Worm (Caenorhabditis elegans) whole organism, L4 larva: Measurements from ENCODE around the gene irld-55.

Experiments
- F44E2.7 ChIP-seq: fragments of 200-800 bp; sonication (Bioruptor generic); IDR thresholded peaks from 2 replicates; pipeline ENCODE4 v2.1.2; 2022; ENCODE audit warnings: missing genetic modification characterization, missing compliant biosample characterization
- F49E8.2 ChIP-seq: sonication (generic microtip); optimal IDR thresholded peaks from 2 replicates; lab custom pipeline; 2016; ENCODE audit warnings: missing compliant biosample characterization, mild to moderate bottlenecking, missing genetic modification characterization, borderline replicate concordance
- R02D3.7 ChIP-seq: fragments of 150-350 bp; sonication (generic microtip); optimal IDR thresholded peaks from 3 replicates; lab custom pipeline; 2014; ENCODE audit warnings: missing biosample characterization, missing genetic modification characterization
- Y105C5A.15 ChIP-seq: fragments of 200-800 bp; sonication (Bioruptor generic); IDR thresholded peaks from 2 replicates; pipeline ENCODE4 v1.3.6; 2022; ENCODE audit warnings: missing genetic modification characterization, missing compliant biosample characterization
- Y5F2A.4 ChIP-seq: fragments of 200-800 bp; sonication (Bioruptor generic); optimal IDR thresholded peaks from 2 replicates; lab custom pipeline; 2018; ENCODE audit warnings: mild to moderate bottlenecking, missing genetic modification characterization, missing compliant biosample characterization
- ZK337.2 ChIP-seq: fragments of 200-800 bp; sonication (Bioruptor generic); IDR thresholded peaks from 2 replicates; pipeline ENCODE4 v1.3.6; 2022; ENCODE audit warnings: missing genetic modification reagents, missing genetic modification characterization, missing compliant biosample characterization
- aly-2 ChIP-seq: sonication (generic microtip); optimal IDR thresholded peaks from 2 replicates; lab custom pipeline; 2018; ENCODE audit warnings: missing biosample characterization, missing genetic modification characterization
- ceh-28 ChIP-seq: fragments of 150-350 bp; optimal IDR thresholded peaks from 2 replicates; lab custom pipeline; 2014; ENCODE audit warnings: missing biosample characterization, missing genetic modification reagents, missing genetic modification characterization
- ceh-32 ChIP-seq: sonication (generic microtip); optimal IDR thresholded peaks from 2 replicates; lab custom pipeline; 2016; ENCODE audit warnings: mild to moderate bottlenecking, missing genetic modification characterization, missing compliant biosample characterization; ENCODE audit not compliant: poor library complexity
- ceh-44 ChIP-seq: fragments of 200-800 bp; sonication (Bioruptor generic); IDR thresholded peaks from 2 replicates; pipeline ENCODE4 v1.3.6; 2022; ENCODE audit warnings: missing genetic modification reagents, missing genetic modification characterization, missing compliant biosample characterization
- ceh-62 ChIP-seq: sonication (generic microtip); optimal IDR thresholded peaks from 2 replicates; lab custom pipeline; 2017; ENCODE audit warnings: missing biosample characterization, missing genetic modification characterization
- ceh-82 ChIP-seq: sonication (generic microtip); optimal IDR thresholded peaks from 2 replicates; lab custom pipeline; 2017; ENCODE audit warnings: missing biosample characterization, missing genetic modification characterization
- ces-1 ChIP-seq: fragments of 150-350 bp; sonication (generic microtip); optimal IDR thresholded peaks from 4 replicates; lab custom pipeline; 2014; ENCODE audit warnings: missing biosample characterization, missing genetic modification reagents, missing genetic modification characterization
- daf-12 ChIP-seq: fragments of 150-350 bp; optimal IDR thresholded peaks from 2 replicates; lab custom pipeline; 2014; ENCODE audit warnings: missing biosample characterization, missing genetic modification reagents, missing genetic modification characterization
- daf-16 ChIP-seq, 3 experiments: sonication (generic microtip); optimal IDR thresholded peaks; 2 replicates each; lab custom pipeline; 2016 to 2017; ENCODE audit warnings: missing genetic modification characterization in 3 of 3, missing genetic modification reagents in 3 of 3, mild to moderate bottlenecking in 2 of 3, missing compliant biosample characterization in 2 of 3, missing biosample characterization in 1 of 3, moderate library complexity in 1 of 3
- dmd-6 ChIP-seq: fragments of 200-800 bp; sonication (Bioruptor generic); IDR thresholded peaks from 2 replicates; pipeline ENCODE4 v1.3.6; 2022; ENCODE audit warnings: missing genetic modification reagents, missing genetic modification characterization, missing compliant biosample characterization
- dmd-8 ChIP-seq: fragments of 200-800 bp; sonication (Bioruptor generic); IDR thresholded peaks from 2 replicates; pipeline ENCODE4 v1.3.6; 2022; ENCODE audit warnings: missing genetic modification characterization, missing compliant biosample characterization
- dpl-1 ChIP-seq: fragments of 150-350 bp; optimal IDR thresholded peaks from 2 replicates; lab custom pipeline; 2014; ENCODE audit warnings: missing biosample characterization, missing genetic modification reagents, missing genetic modification characterization
- fkh-10 ChIP-seq: fragments of 150-350 bp; optimal IDR thresholded peaks from 2 replicates; lab custom pipeline; 2014; ENCODE audit warnings: missing biosample characterization, missing genetic modification reagents, missing genetic modification characterization
- fos-1 ChIP-seq: fragments of 150-350 bp; optimal IDR thresholded peaks from 2 replicates; lab custom pipeline; 2014; ENCODE audit warnings: missing biosample characterization, missing genetic modification characterization
- gei-8 ChIP-seq: fragments of 200-800 bp; sonication (Bioruptor generic); optimal IDR thresholded peaks from 2 replicates; lab custom pipeline; 2018; ENCODE audit warnings: mild to moderate bottlenecking, missing genetic modification characterization, missing compliant biosample characterization
- hlh-30 ChIP-seq: sonication (generic microtip); optimal IDR thresholded peaks from 2 replicates; lab custom pipeline; 2017; ENCODE audit warnings: antibody characterized with exemption, mild to moderate bottlenecking, missing genetic modification characterization, missing compliant biosample characterization; ENCODE audit not compliant: insufficient read depth
- hmg-1.1 ChIP-seq: fragments of 200-800 bp; sonication (Bioruptor generic); IDR thresholded peaks from 2 replicates; pipeline ENCODE4 v1.3.6; 2022; ENCODE audit warnings: missing genetic modification reagents, missing genetic modification characterization, missing compliant biosample characterization
- jun-1 ChIP-seq: fragments of 150-350 bp; optimal IDR thresholded peaks from 2 replicates; lab custom pipeline; 2014; ENCODE audit warnings: missing biosample characterization, missing genetic modification reagents, missing genetic modification characterization
- lin-1 ChIP-seq: fragments of 200-800 bp; sonication (Bioruptor generic); IDR thresholded peaks from 2 replicates; pipeline ENCODE4 v1.3.6; 2022; ENCODE audit warnings: missing genetic modification reagents, missing genetic modification characterization, missing compliant biosample characterization
- lin-38 ChIP-seq: fragments of 200-800 bp; sonication (Bioruptor generic); IDR thresholded peaks from 2 replicates; pipeline ENCODE4 v1.3.6; 2022; ENCODE audit warnings: missing genetic modification reagents, missing genetic modification characterization, missing compliant biosample characterization
- lin-39 ChIP-seq: fragments of 150-350 bp; optimal IDR thresholded peaks from 2 replicates; lab custom pipeline; 2014; ENCODE audit warnings: missing biosample characterization, missing genetic modification reagents, missing genetic modification characterization
- lir-3 ChIP-seq: sonication (generic microtip); optimal IDR thresholded peaks from 2 replicates; lab custom pipeline; 2016; ENCODE audit warnings: mild to moderate bottlenecking, missing genetic modification characterization, missing compliant biosample characterization
- madf-5 ChIP-seq, 2 experiments: fragments of 200-800 bp; sonication (Bioruptor generic); IDR thresholded peaks; 2 replicates each; pipeline ENCODE4 v1.3.6; 2022; ENCODE audit warnings: missing compliant biosample characterization in 2 of 2, missing genetic modification characterization in 2 of 2
- nhr-10 ChIP-seq: fragments of 150-350 bp; optimal IDR thresholded peaks from 2 replicates; lab custom pipeline; 2014; ENCODE audit warnings: missing biosample characterization, missing genetic modification characterization
- nhr-11 ChIP-seq: fragments of 150-350 bp; optimal IDR thresholded peaks from 2 replicates; lab custom pipeline; 2014; ENCODE audit warnings: missing biosample characterization, missing genetic modification characterization
- nhr-111 ChIP-seq: fragments of 200-800 bp; sonication (Bioruptor generic); optimal IDR thresholded peaks from 2 replicates; lab custom pipeline; 2018; ENCODE audit warnings: mild to moderate bottlenecking, missing genetic modification characterization, missing compliant biosample characterization
- nhr-25 ChIP-seq: sonication (generic microtip); optimal IDR thresholded peaks from 2 replicates; lab custom pipeline; 2017; ENCODE audit warnings: missing genetic modification characterization, mild to moderate bottlenecking, missing compliant biosample characterization, antibody characterized with exemption, moderate library complexity, borderline replicate concordance; ENCODE audit not compliant: insufficient read depth
- nhr-41 ChIP-seq: fragments of 200-800 bp; sonication (Bioruptor generic); IDR thresholded peaks from 2 replicates; pipeline ENCODE4 v1.3.6; 2022; ENCODE audit warnings: missing genetic modification reagents, missing genetic modification characterization, missing compliant biosample characterization
- nhr-48 ChIP-seq: sonication (generic microtip); optimal IDR thresholded peaks from 2 replicates; lab custom pipeline; 2016; ENCODE audit warnings: mild to moderate bottlenecking, missing genetic modification characterization, missing compliant biosample characterization
- nhr-76 ChIP-seq: fragments of 150-350 bp; optimal IDR thresholded peaks from 2 replicates; lab custom pipeline; 2014; ENCODE audit warnings: missing biosample characterization, missing genetic modification characterization
- pha-4 ChIP-seq, 2 experiments: fragments of 150-350 bp in 1 of 2; fragments of 200-800 bp in 1 of 2; sonication (Bioruptor generic) in 1 of 2; IDR thresholded peaks in 1 of 2; optimal IDR thresholded peaks in 1 of 2; 2 replicates each; pipeline versions ENCODE4 v1.3.6 to Lab custom; 2014 to 2022; ENCODE audit warnings: missing genetic modification characterization in 2 of 2, missing genetic modification reagents in 2 of 2, missing biosample characterization in 1 of 2, missing compliant biosample characterization in 1 of 2
- php-3 ChIP-seq: fragments of 200-800 bp; sonication (Bioruptor generic); IDR thresholded peaks from 2 replicates; pipeline ENCODE4 v1.3.6; 2022; ENCODE audit warnings: missing genetic modification reagents, missing genetic modification characterization, missing compliant biosample characterization
- saeg-2 ChIP-seq: fragments of 200-800 bp; sonication (Bioruptor generic); IDR thresholded peaks from 2 replicates; pipeline ENCODE4 v1.3.6; 2022; ENCODE audit warnings: missing genetic modification reagents, missing genetic modification characterization, missing compliant biosample characterization
- set-16 ChIP-seq: fragments of 200-800 bp; sonication (Bioruptor generic); IDR thresholded peaks from 2 replicates; pipeline ENCODE4 v1.3.6; 2022; ENCODE audit warnings: missing genetic modification reagents, missing genetic modification characterization, missing compliant biosample characterization
- snpc-1.2 ChIP-seq: fragments of 200-800 bp; sonication (Bioruptor generic); IDR thresholded peaks from 2 replicates; pipeline ENCODE4 v1.3.6; 2022; ENCODE audit warnings: missing genetic modification reagents, missing genetic modification characterization, missing compliant biosample characterization
- snpc-4 ChIP-seq: fragments of 150-350 bp; optimal IDR thresholded peaks from 2 replicates; lab custom pipeline; 2014; ENCODE audit warnings: missing biosample characterization, missing genetic modification characterization
- spr-1 ChIP-seq: sonication (generic microtip); optimal IDR thresholded peaks from 2 replicates; lab custom pipeline; 2016; ENCODE audit warnings: mild to moderate bottlenecking, missing genetic modification characterization, missing compliant biosample characterization
- spr-3 ChIP-seq: fragments of 200-800 bp; sonication (Bioruptor generic); optimal IDR thresholded peaks from 2 replicates; lab custom pipeline; 2018; ENCODE audit warnings: mild to moderate bottlenecking, missing genetic modification characterization, missing compliant biosample characterization
- unc-39 ChIP-seq: sonication (generic microtip); optimal IDR thresholded peaks from 2 replicates; lab custom pipeline; 2017; ENCODE audit warnings: missing biosample characterization, missing genetic modification characterization
- vab-7 ChIP-seq: fragments of 200-800 bp; sonication (Bioruptor generic); IDR thresholded peaks from 2 replicates; pipeline ENCODE4 v1.3.6; 2022; ENCODE audit warnings: missing genetic modification reagents, missing genetic modification characterization, missing compliant biosample characterization
- zfp-2 ChIP-seq: sonication (generic microtip); optimal IDR thresholded peaks from 2 replicates; lab custom pipeline; 2016; ENCODE audit warnings: mild to moderate bottlenecking, missing genetic modification characterization, missing compliant biosample characterization
- zip-11 ChIP-seq: fragments of 200-800 bp; sonication (Bioruptor generic); IDR thresholded peaks from 2 replicates; pipeline ENCODE4 v1.3.6; 2022; ENCODE audit warnings: missing genetic modification characterization, missing compliant biosample characterization
- zip-2 ChIP-seq: fragments of 150-350 bp; optimal IDR thresholded peaks from 2 replicates; lab custom pipeline; 2014; ENCODE audit warnings: missing biosample characterization, missing genetic modification characterization
- ztf-11 ChIP-seq: fragments of 150-350 bp; optimal IDR thresholded peaks from 2 replicates; lab custom pipeline; 2014; ENCODE audit warnings: missing biosample characterization, missing genetic modification characterization
- ztf-7 ChIP-seq: fragments of 150-350 bp; optimal IDR thresholded peaks from 2 replicates; lab custom pipeline; 2014; ENCODE audit warnings: missing biosample characterization, missing genetic modification characterization

The irld-55 gene

DNA sequence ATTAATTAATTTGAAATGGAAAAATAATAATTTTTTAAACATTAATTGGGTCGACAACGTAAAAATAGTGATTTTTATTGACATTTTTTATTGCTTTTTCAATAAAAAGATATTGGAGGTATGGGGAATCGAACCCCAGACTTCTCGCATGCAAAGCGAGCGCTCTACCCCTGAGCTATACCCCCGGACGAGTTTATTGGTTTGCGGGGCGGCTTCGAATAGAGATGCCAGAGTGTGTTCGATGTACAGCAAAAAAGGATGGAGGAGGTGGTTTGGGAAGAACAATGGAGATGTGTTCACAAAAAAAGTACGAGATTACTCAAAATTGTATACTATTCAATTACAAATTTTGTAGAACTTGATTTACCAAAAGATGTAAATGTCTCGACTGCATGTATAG lies 6.3 kb upstream of the irld-55 start (continued):
- TF ChIP-seq daf-16 (GFP tag; optimal IDR thresholded peaks at IDR 0.05; lab: Kevin White, UChicago) (peak in 1 of 2 experiments; percentile 77), daf-16 (tag; optimal IDR thresholded peaks at IDR 0.05; lab: Kevin White, UChicago) (no peak), F44E2.7 (no peak), ceh-28 (no peak), ceh-62 (tag; lab: Kevin White, UChicago) (no peak), ztf-11 (tag; lab: Kevin White, UChicago) (no peak), R02D3.7 (no peak), zip-2 (tag; lab: Kevin White, UChicago) (no peak), dmd-6 (no peak), lin-1 (no peak), ZK337.2 (GFP tag; lab: Robert Waterston, UW) (no peak), lin-38 (no peak; the same call in 1 of the 2 replicates), Y105C5A.15 (GFP tag; lab: Robert Waterston, UW) (no peak; the same call in 1 of the 2 replicates), nhr-76 (tag; lab: Kevin White, UChicago) (no peak), daf-12 (tag; lab: Kevin White, UChicago) (no peak), saeg-2 (GFP tag; lab: Robert Waterston, UW) (no peak), set-16 (no peak), fkh-10 (GFP tag; lab: Kevin White, UChicago) (no peak), jun-1 (no peak), php-3 (GFP tag; lab: Robert Waterston, UW) (no peak), pha-4 (GFP tag; IDR thresholded peaks at IDR 0.05; lab: Robert Waterston, UW) (peak; percentile 59; the same call in 1 of the 2 replicates), pha-4 (tag; optimal IDR thresholded peaks at IDR 0.05; lab: Kevin White, UChicago) (no peak), spr-1 (tag; lab: Kevin White, UChicago) (peak; percentile 46), lir-3 (peak; percentile 51), dpl-1 (GFP tag; lab: Kevin White, UChicago) (no peak), lin-39 (tag; lab: Kevin White, UChicago) (no peak), spr-3 (GFP tag; lab: Kevin White, UChicago) (no peak), ces-1 (GFP tag; lab: Kevin White, UChicago) (no peak), hlh-30 (tag; lab: Kevin White, UChicago) (peak; percentile 22), fos-1 (tag; lab: Kevin White, UChicago) (no peak), aly-2 (tag; lab: Kevin White, UChicago) (no peak), snpc-1.2 (GFP tag; lab: Robert Waterston, UW) (peak; percentile 99), nhr-41 (GFP tag; lab: Robert Waterston, UW) (no peak), gei-8 (no peak), zip-11 (GFP tag; lab: Robert Waterston, UW) (no peak), ceh-82 (no peak), vab-7 (no peak), nhr-25 (tag; lab: Kevin White, UChicago) (no peak), nhr-111 (GFP tag; lab: Kevin White, UChicago) (no peak), ztf-7 (tag; lab: Kevin White, UChicago) (peak; percentile 76), nhr-11 (tag; lab: Kevin White, UChicago) (peak; percentile 16), Y5F2A.4 (GFP tag; lab: Kevin White, UChicago) (peak; percentile 8), madf-5 (GFP tag; IDR thresholded peaks at IDR 0.05; lab: Robert Waterston, UW) (0 out of 4 replicates have a peak, but pooled peaks of 1 of the 2 experiments have one; percentile 49), zfp-2 (tag; lab: Kevin White, UChicago) (no peak), F49E8.2 (tag; lab: Kevin White, UChicago) (peak; percentile 50), hmg-1.1 (GFP tag; lab: Robert Waterston, UW) (no peak; the same call in none of the 2 replicates), ceh-44 (GFP tag; lab: Robert Waterston, UW) (no peak), snpc-4 (peak; percentile 87), ceh-32 (tag; lab: Kevin White, UChicago) (no peak), nhr-48 (tag; lab: Kevin White, UChicago) (peak; percentile 37), dmd-8 (no peak), nhr-10 (tag; lab: Kevin White, UChicago) (no peak), unc-39 (tag; lab: Kevin White, UChicago) (no peak)
